Fruit fly (Drosophila melanogaster) whole organism, embryonic: ENCODE results near the gene mop.

Experiments used
- Bdp1 ChIP-seq: fragments of 200-800 bp; sonication (Bioruptor generic); optimal IDR thresholded peaks from 3 replicates; lab custom pipeline; 2016; ENCODE audit warnings: missing biosample characterization, missing genetic modification characterization
- CG10431 ChIP-seq: fragments of 200-800 bp; sonication (Bioruptor generic); optimal IDR thresholded peaks from 3 replicates; lab custom pipeline; 2018; ENCODE audit warnings: missing biosample characterization, mild to moderate bottlenecking, missing genetic modification characterization
- CG11085 ChIP-seq: fragments of 200-800 bp; sonication (Bioruptor generic); IDR thresholded peaks from 2 replicates; pipeline ENCODE4 v1.3.6; 2022; ENCODE audit warnings: missing biosample characterization, missing genetic modification characterization
- CG13296 ChIP-seq: fragments of 200-800 bp; sonication (Bioruptor generic); optimal IDR thresholded peaks from 3 replicates; lab custom pipeline; 2018; ENCODE audit warnings: missing biosample characterization, mild to moderate bottlenecking, missing genetic modification characterization
- CG14050 ChIP-seq: fragments of 200-800 bp; sonication (Bioruptor generic); IDR thresholded peaks from 3 replicates; pipeline ENCODE4 v1.3.6; 2022; ENCODE audit warnings: missing biosample characterization, missing genetic modification characterization
- CG1792 ChIP-seq: fragments of 200-800 bp; sonication (Bioruptor generic); optimal IDR thresholded peaks from 2 replicates; lab custom pipeline; 2016; ENCODE audit warnings: missing biosample characterization, missing genetic modification characterization
- CG2678 ChIP-seq: fragments of 200-800 bp; sonication (Bioruptor generic); optimal IDR thresholded peaks from 3 replicates; lab custom pipeline; 2019; ENCODE audit warnings: missing biosample characterization, mild to moderate bottlenecking, missing genetic modification characterization, moderate library complexity
- CG2889 ChIP-seq: fragments of 200-800 bp; sonication (Bioruptor generic); IDR thresholded peaks from 3 replicates; pipeline ENCODE4 v1.3.6; 2022; ENCODE audit warnings: missing biosample characterization, missing genetic modification characterization
- CG30431 ChIP-seq: fragments of 200-800 bp; sonication (Bioruptor generic); optimal IDR thresholded peaks from 2 replicates; lab custom pipeline; 2017; ENCODE audit warnings: missing biosample characterization, missing genetic modification characterization
- CG3163 ChIP-seq: fragments of 200-800 bp; sonication (Bioruptor generic); optimal IDR thresholded peaks from 3 replicates; lab custom pipeline; 2016; ENCODE audit warnings: missing biosample characterization, missing genetic modification characterization
- CG3726 ChIP-seq: fragments of 200-800 bp; sonication (Bioruptor generic); IDR thresholded peaks from 3 replicates; pipeline ENCODE4, ENCODE4 v1.3.6; 2022; ENCODE audit warnings: missing biosample characterization, missing genetic modification characterization
- CG3847 ChIP-seq: fragments of 200-800 bp; sonication (Bioruptor generic); IDR thresholded peaks from 2 replicates; pipeline ENCODE4 v1.3.6; 2022; ENCODE audit warnings: missing biosample characterization, missing genetic modification characterization
- CG4854 ChIP-seq: fragments of 200-800 bp; sonication (Bioruptor generic); optimal IDR thresholded peaks from 2 replicates; lab custom pipeline; 2016; ENCODE audit warnings: missing biosample characterization, missing genetic modification characterization, inconsistent platforms
- CG5245 ChIP-seq: fragments of 200-800 bp; sonication (Bioruptor generic); optimal IDR thresholded peaks from 3 replicates; lab custom pipeline; 2016; ENCODE audit warnings: missing biosample characterization, missing genetic modification characterization
- CG6654 ChIP-seq: fragments of 200-800 bp; sonication (Bioruptor generic); optimal IDR thresholded peaks from 2 replicates; lab custom pipeline; 2017; ENCODE audit warnings: missing biosample characterization, mild to moderate bottlenecking, missing genetic modification characterization
- CG7556 ChIP-seq: fragments of 200-800 bp; sonication (Bioruptor generic); optimal IDR thresholded peaks from 2 replicates; lab custom pipeline; 2017; ENCODE audit warnings: missing biosample characterization, mild to moderate bottlenecking, missing genetic modification characterization
- CTCF ChIP-seq: fragments of 200-800 bp; sonication (Bioruptor generic); optimal IDR thresholded peaks from 2 replicates; lab custom pipeline; 2017; ENCODE audit warnings: missing biosample characterization, mild to moderate bottlenecking, missing genetic modification characterization, moderate library complexity
- E2f1 ChIP-seq: fragments of 200-800 bp; sonication (Bioruptor generic); IDR thresholded peaks from 2 replicates; pipeline ENCODE4 v1.3.6; 2022; ENCODE audit warnings: missing biosample characterization, missing genetic modification characterization
- H15 ChIP-seq: fragments of 200-800 bp; sonication (Bioruptor generic); IDR thresholded peaks from 3 replicates; pipeline ENCODE4 v1.3.6; 2022; ENCODE audit warnings: missing biosample characterization, missing genetic modification characterization
- HLH54F ChIP-seq: fragments of 200-800 bp; sonication (Bioruptor generic); optimal IDR thresholded peaks from 3 replicates; lab custom pipeline; 2016; ENCODE audit warnings: missing biosample characterization, missing genetic modification characterization
- Hmx ChIP-seq: fragments of 200-800 bp; sonication (Bioruptor generic); optimal IDR thresholded peaks from 2 replicates; lab custom pipeline; 2016; ENCODE audit warnings: missing biosample characterization, missing genetic modification characterization
- Lim3 ChIP-seq: fragments of 200-800 bp; sonication (Bioruptor generic); IDR thresholded peaks from 2 replicates; pipeline ENCODE4 v1.3.6; 2022; ENCODE audit warnings: missing biosample characterization, missing genetic modification characterization
- Oaz ChIP-seq: fragments of 200-800 bp; sonication (Bioruptor generic); IDR thresholded peaks from 2 replicates; pipeline ENCODE4 v1.3.6; 2022; ENCODE audit warnings: missing biosample characterization, missing genetic modification characterization
- Ravus ChIP-seq: fragments of 200-800 bp; sonication (Bioruptor generic); IDR thresholded peaks from 2 replicates; pipeline ENCODE4 v1.3.6; 2022; ENCODE audit warnings: missing biosample characterization, missing genetic modification characterization
- Sox102F ChIP-seq: fragments of 200-800 bp; sonication (Bioruptor generic); optimal IDR thresholded peaks from 2 replicates; lab custom pipeline; 2018; ENCODE audit warnings: missing biosample characterization, mild to moderate bottlenecking, missing genetic modification characterization, moderate library complexity
- Vsx1 ChIP-seq: fragments of 200-800 bp; sonication (Bioruptor generic); optimal IDR thresholded peaks from 2 replicates; lab custom pipeline; 2017; ENCODE audit warnings: missing biosample characterization, mild to moderate bottlenecking, missing genetic modification characterization, missing genetic modification reagents
- ap ChIP-seq: fragments of 200-800 bp; sonication (Bioruptor generic); IDR thresholded peaks from 2 replicates; pipeline ENCODE4 v1.3.6; 2022; ENCODE audit warnings: missing biosample characterization, missing genetic modification characterization
- ase ChIP-seq: fragments of 200-800 bp; sonication (Bioruptor generic); IDR thresholded peaks from 3 replicates; pipeline ENCODE4 v1.3.6; 2022; ENCODE audit warnings: missing biosample characterization, missing genetic modification characterization
- ash1 ChIP-seq: fragments of 200-800 bp; sonication (Bioruptor generic); optimal IDR thresholded peaks from 2 replicates; lab custom pipeline; 2018; ENCODE audit warnings: missing biosample characterization, mild to moderate bottlenecking, missing genetic modification characterization
- btn ChIP-seq: fragments of 200-800 bp; sonication (Bioruptor generic); optimal IDR thresholded peaks from 2 replicates; lab custom pipeline; 2016; ENCODE audit warnings: missing biosample characterization, missing genetic modification characterization
- chif ChIP-seq, 2 experiments: fragments of 200-800 bp; sonication (Bioruptor generic); optimal IDR thresholded peaks; 3 replicates each; lab custom pipeline; 2016; ENCODE audit warnings: missing biosample characterization in 2 of 2, missing genetic modification characterization in 2 of 2
- crc ChIP-seq: fragments of 200-800 bp; sonication (Bioruptor generic); optimal IDR thresholded peaks from 2 replicates; lab custom pipeline; 2016; ENCODE audit warnings: missing biosample characterization, missing genetic modification characterization
- dm ChIP-seq: fragments of 200-800 bp; sonication (Bioruptor generic); optimal IDR thresholded peaks from 3 replicates; lab custom pipeline; 2016; ENCODE audit warnings: missing biosample characterization, missing genetic modification characterization
- en ChIP-seq: fragments of 200-800 bp; sonication (Bioruptor generic); optimal IDR thresholded peaks from 2 replicates; lab custom pipeline; 2016; ENCODE audit warnings: missing biosample characterization, missing genetic modification characterization
- fd102C ChIP-seq: fragments of 200-800 bp; sonication (Bioruptor generic); optimal IDR thresholded peaks from 2 replicates; lab custom pipeline; 2018; ENCODE audit warnings: missing biosample characterization, mild to moderate bottlenecking, missing genetic modification characterization, moderate library complexity
- ftz-f1 ChIP-seq: fragments of 200-800 bp; sonication (Bioruptor generic); optimal IDR thresholded peaks from 2 replicates; lab custom pipeline; 2016; ENCODE audit warnings: missing biosample characterization, missing genetic modification characterization
- gcm ChIP-seq: fragments of 200-800 bp; sonication (Bioruptor generic); optimal IDR thresholded peaks from 2 replicates; lab custom pipeline; 2019; ENCODE audit warnings: missing biosample characterization, mild to moderate bottlenecking, missing genetic modification characterization, moderate library complexity
- grau ChIP-seq: fragments of 200-800 bp; optimal IDR thresholded peaks from 3 replicates; lab custom pipeline; 2019; ENCODE audit warnings: missing biosample characterization, mild to moderate bottlenecking, missing genetic modification characterization, moderate library complexity
- gsb ChIP-seq: fragments of 200-800 bp; sonication (Bioruptor generic); IDR thresholded peaks from 2 replicates; pipeline ENCODE4 v1.3.6; 2022; ENCODE audit warnings: missing biosample characterization, missing genetic modification characterization
- kay ChIP-seq: fragments of 200-800 bp; sonication (Bioruptor generic); optimal IDR thresholded peaks from 2 replicates; lab custom pipeline; 2016; ENCODE audit warnings: missing biosample characterization, missing genetic modification characterization
- lilli ChIP-seq: fragments of 200-800 bp; sonication (Bioruptor generic); optimal IDR thresholded peaks from 3 replicates; lab custom pipeline; 2016; ENCODE audit warnings: missing biosample characterization, missing genetic modification characterization
- lola ChIP-seq, 3 experiments: fragments of >200 bp in 2 of 3; fragments of 200-800 bp in 1 of 3; sonication (Bioruptor generic) in 1 of 3; optimal IDR thresholded peaks; 2 replicates each; lab custom pipeline; 2017 to 2019; ENCODE audit warnings: missing biosample characterization in 3 of 3, missing genetic modification characterization in 3 of 3, mild to moderate bottlenecking in 1 of 3, moderate library complexity in 1 of 3
- luna ChIP-seq: fragments of 200-800 bp; sonication (Bioruptor generic); optimal IDR thresholded peaks from 2 replicates; lab custom pipeline; 2016; ENCODE audit warnings: missing biosample characterization, missing genetic modification characterization
- nerfin-1 ChIP-seq: fragments of 200-800 bp; sonication (Bioruptor generic); optimal IDR thresholded peaks from 3 replicates; lab custom pipeline; 2019; ENCODE audit warnings: missing biosample characterization, mild to moderate bottlenecking, missing genetic modification characterization, moderate library complexity
- nmo ChIP-seq: fragments of 200-800 bp; sonication (Bioruptor generic); optimal IDR thresholded peaks from 2 replicates; lab custom pipeline; 2018; ENCODE audit warnings: missing biosample characterization, mild to moderate bottlenecking, missing genetic modification characterization, moderate library complexity
- psq ChIP-seq: fragments of 200-800 bp; sonication (Bioruptor generic); optimal IDR thresholded peaks from 2 replicates; lab custom pipeline; 2017; ENCODE audit warnings: missing biosample characterization, missing genetic modification characterization
- repo ChIP-seq: fragments of 200-800 bp; sonication (Bioruptor generic); optimal IDR thresholded peaks from 2 replicates; lab custom pipeline; 2016; ENCODE audit warnings: missing biosample characterization, missing genetic modification characterization
- slp2 ChIP-seq: fragments of 200-800 bp; sonication (Bioruptor generic); optimal IDR thresholded peaks from 2 replicates; lab custom pipeline; 2016; ENCODE audit warnings: missing biosample characterization, missing genetic modification characterization
- sna ChIP-seq: fragments of 200-800 bp; sonication (Bioruptor generic); IDR thresholded peaks from 2 replicates; pipeline ENCODE4 v1.3.6; 2022; ENCODE audit warnings: missing biosample characterization, missing genetic modification characterization; ENCODE audit not compliant: partially characterized antibody
- trh ChIP-seq: fragments of 200-800 bp; sonication (Bioruptor generic); optimal IDR thresholded peaks from 2 replicates; lab custom pipeline; 2016; ENCODE audit warnings: missing biosample characterization, missing genetic modification characterization
- z ChIP-seq: fragments of 200-800 bp; sonication (Bioruptor generic); IDR thresholded peaks from 3 replicates; pipeline ENCODE4 v1.3.6; 2022; ENCODE audit warnings: missing biosample characterization, missing genetic modification characterization

The mop gene

dm6 chr3L:14759097-14759795 is 16.7 kb downstream of the mop start (continued):
- TF ChIP-seq CG3726 (GFP tag; lab: Robert Waterston, UW) (peak; percentile 99), CG6654 (GFP tag; lab: Kevin White, UChicago) (peak; percentile 96), crc (GFP tag; lab: Kevin White, UChicago) (peak; percentile 98), ap (peak; percentile 98), CG2889 (GFP tag; lab: Robert Waterston, UW) (peak; percentile 99), psq (GFP tag; lab: Kevin White, UChicago) (peak; percentile 98), CG3847 (GFP tag; lab: Robert Waterston, UW) (peak; percentile 100), Hmx (GFP tag; lab: Kevin White, UChicago) (peak; percentile 98), lola (GFP tag; optimal IDR thresholded peaks at IDR 0.05; lab: Kevin White, UChicago) (peak in 1 of 3 experiments; percentile 100), ase (peak; percentile 99), Bdp1 (GFP tag; lab: Kevin White, UChicago) (peak; percentile 95), lilli (GFP tag; lab: Kevin White, UChicago) (peak; percentile 100), Sox102F (peak; percentile 100), CG5245 (GFP tag; lab: Kevin White, UChicago) (peak; percentile 99), HLH54F (GFP tag; lab: Kevin White, UChicago) (peak; percentile 99), kay (GFP tag; lab: Kevin White, UChicago) (peak; percentile 99), gsb (GFP tag; lab: Robert Waterston, UW) (peak; percentile 100), luna (GFP tag; lab: Kevin White, UChicago) (peak; percentile 98), Lim3 (GFP tag; lab: Robert Waterston, UW) (peak; percentile 99), Oaz (peak; percentile 99), dm (GFP tag; lab: Kevin White, UChicago) (peak; percentile 97), z (GFP tag; lab: Robert Waterston, UW) (peak; percentile 94), CG11085 (GFP tag; lab: Robert Waterston, UW) (peak; percentile 99), en (GFP tag; lab: Kevin White, UChicago) (peak; percentile 98), chif (GFP tag; optimal IDR thresholded peaks at IDR 0.05; lab: Kevin White, UChicago) (peak; percentile 99), sna (GFP tag; lab: Robert Waterston, UW) (peak; percentile 49; the same call in 1 of the 2 replicates), CTCF (peak; percentile 82), CG10431 (peak; percentile 99), E2f1 (GFP tag; lab: Robert Waterston, UW) (peak; percentile 100), CG7556 (GFP tag; lab: Kevin White, UChicago) (peak; percentile 100), CG14050 (GFP tag; lab: Robert Waterston, UW) (peak; percentile 99), CG1792 (GFP tag; lab: Kevin White, UChicago) (peak; percentile 98), CG4854 (GFP tag; lab: Kevin White, UChicago) (peak; percentile 99), Ravus (GFP tag; lab: Robert Waterston, UW) (peak; percentile 99), nerfin-1 (tag; lab: Kevin White, UChicago) (peak; percentile 99), Vsx1 (GFP tag; lab: Kevin White, UChicago) (peak; percentile 99), H15 (peak; percentile 99), repo (GFP tag; lab: Kevin White, UChicago) (peak; percentile 98), btn (GFP tag; lab: Kevin White, UChicago) (peak; percentile 93), trh (GFP tag; lab: Kevin White, UChicago) (peak; percentile 99), ftz-f1 (GFP tag; lab: Kevin White, UChicago) (peak; percentile 92), grau (peak; percentile 100), CG30431 (GFP tag; lab: Kevin White, UChicago) (peak; percentile 100), nmo (peak; percentile 100), ash1 (GFP tag; lab: Kevin White, UChicago) (peak; percentile 95), fd102C (GFP tag; lab: Kevin White, UChicago) (peak; percentile 94), gcm (GFP tag; lab: Kevin White, UChicago) (peak; percentile 100), CG2678 (tag; lab: Kevin White, UChicago) (peak; percentile 100), CG3163 (GFP tag; lab: Kevin White, UChicago) (peak; percentile 73), slp2 (peak; percentile 99), CG13296 (GFP tag; lab: Kevin White, UChicago) (peak; percentile 100)
